Fruit fly (Drosophila melanogaster) whole organism, embryonic: ENCODE results near the gene CG8236.

Experiments
- Awh ChIP-seq: fragments of 200-800 bp; sonication (Bioruptor generic); IDR thresholded peaks from 2 replicates; pipeline ENCODE4, ENCODE4 v1.3.6; 2022; ENCODE audit warnings: missing biosample characterization, missing genetic modification characterization
- CG12219 ChIP-seq: fragments of 200-800 bp; sonication (Bioruptor generic); optimal IDR thresholded peaks from 3 replicates; lab custom pipeline; 2018; ENCODE audit warnings: missing biosample characterization, mild to moderate bottlenecking, missing genetic modification characterization
- CG13424 ChIP-seq: fragments of 200-800 bp; sonication (Bioruptor generic); optimal IDR thresholded peaks from 2 replicates; lab custom pipeline; 2019; ENCODE audit warnings: missing biosample characterization, mild to moderate bottlenecking, missing genetic modification characterization, moderate library complexity
- CG14050 ChIP-seq: fragments of 200-800 bp; sonication (Bioruptor generic); IDR thresholded peaks from 3 replicates; pipeline ENCODE4 v1.3.6; 2022; ENCODE audit warnings: missing biosample characterization, missing genetic modification characterization
- CG1647 ChIP-seq: fragments of 200-800 bp; sonication (Bioruptor generic); optimal IDR thresholded peaks from 3 replicates; lab custom pipeline; 2016; ENCODE audit warnings: missing biosample characterization, missing genetic modification characterization
- CG16779 ChIP-seq: fragments of 200-800 bp; sonication (Bioruptor generic); IDR thresholded peaks from 2 replicates; pipeline ENCODE4 v1.3.6; 2022; ENCODE audit warnings: missing biosample characterization, missing genetic modification characterization
- CG17359 ChIP-seq: fragments of 200-800 bp; sonication (Bioruptor generic); optimal IDR thresholded peaks from 3 replicates; lab custom pipeline; 2018; ENCODE audit warnings: missing biosample characterization, mild to moderate bottlenecking, missing genetic modification characterization, moderate library complexity
- CG17361 ChIP-seq: fragments of 200-800 bp; sonication (Bioruptor generic); IDR thresholded peaks from 3 replicates; pipeline ENCODE4 v1.3.6; 2022; ENCODE audit warnings: missing biosample characterization, missing genetic modification characterization
- CG18262 ChIP-seq: fragments of 200-800 bp; optimal IDR thresholded peaks from 3 replicates; lab custom pipeline; 2019; ENCODE audit warnings: missing biosample characterization, mild to moderate bottlenecking, missing genetic modification characterization, moderate library complexity
- CG2116 ChIP-seq: fragments of 200-800 bp; sonication (Bioruptor generic); optimal IDR thresholded peaks from 3 replicates; lab custom pipeline; 2018; ENCODE audit warnings: missing biosample characterization, mild to moderate bottlenecking, missing genetic modification characterization
- CG2120 ChIP-seq: fragments of 200-800 bp; sonication (Bioruptor generic); optimal IDR thresholded peaks from 3 replicates; lab custom pipeline; 2016; ENCODE audit warnings: missing biosample characterization, missing genetic modification characterization
- CG2678 ChIP-seq: fragments of 200-800 bp; sonication (Bioruptor generic); optimal IDR thresholded peaks from 3 replicates; lab custom pipeline; 2019; ENCODE audit warnings: missing biosample characterization, mild to moderate bottlenecking, missing genetic modification characterization, moderate library complexity
- CG30431 ChIP-seq: fragments of 200-800 bp; sonication (Bioruptor generic); optimal IDR thresholded peaks from 2 replicates; lab custom pipeline; 2017; ENCODE audit warnings: missing biosample characterization, missing genetic modification characterization
- CG3065 ChIP-seq: fragments of 200-800 bp; sonication (Bioruptor generic); optimal IDR thresholded peaks from 2 replicates; lab custom pipeline; 2016; ENCODE audit warnings: missing biosample characterization, missing genetic modification characterization
- CG42726 ChIP-seq: fragments of 200-800 bp; sonication (Bioruptor generic); IDR thresholded peaks from 2 replicates; pipeline ENCODE4 v1.3.6; 2022; ENCODE audit warnings: missing biosample characterization, missing genetic modification characterization; ENCODE audit not compliant: partially characterized antibody
- CG4328 ChIP-seq: fragments of 200-800 bp; sonication (Bioruptor generic); optimal IDR thresholded peaks from 3 replicates; lab custom pipeline; 2017; ENCODE audit warnings: missing biosample characterization, missing genetic modification reagents, missing genetic modification characterization
- CG4360 ChIP-seq: fragments of 200-800 bp; sonication (Bioruptor generic); IDR thresholded peaks from 2 replicates; pipeline ENCODE4 v1.3.6; 2022; ENCODE audit warnings: missing biosample characterization, missing genetic modification characterization
- CG6854 ChIP-seq: fragments of 200-800 bp; sonication (Bioruptor generic); optimal IDR thresholded peaks from 3 replicates; lab custom pipeline; 2017; ENCODE audit warnings: missing biosample characterization, mild to moderate bottlenecking, missing genetic modification characterization
- CG7745 ChIP-seq: fragments of 200-800 bp; sonication (Bioruptor generic); optimal IDR thresholded peaks from 2 replicates; lab custom pipeline; 2018; ENCODE audit warnings: missing biosample characterization, mild to moderate bottlenecking, missing genetic modification characterization, moderate library complexity
- CG7786 ChIP-seq: fragments of 200-800 bp; sonication (Bioruptor generic); optimal IDR thresholded peaks from 2 replicates; lab custom pipeline; 2016; ENCODE audit warnings: missing biosample characterization, missing genetic modification characterization
- CG8924 ChIP-seq: fragments of 200-800 bp; optimal IDR thresholded peaks from 3 replicates; lab custom pipeline; 2019; ENCODE audit warnings: missing biosample characterization, mild to moderate bottlenecking, missing genetic modification characterization, moderate library complexity
- CoRest ChIP-seq: fragments of 200-800 bp; sonication (Bioruptor generic); optimal IDR thresholded peaks from 3 replicates; lab custom pipeline; 2018; ENCODE audit warnings: missing biosample characterization, mild to moderate bottlenecking, missing genetic modification characterization, moderate library complexity
- Dbx ChIP-seq: fragments of 200-800 bp; sonication (Bioruptor generic); IDR thresholded peaks from 3 replicates; pipeline ENCODE4 v1.3.6; 2022; ENCODE audit warnings: missing biosample characterization, missing genetic modification characterization
- Dip3 ChIP-seq: fragments of 200-800 bp; sonication (Bioruptor generic); optimal IDR thresholded peaks from 3 replicates; lab custom pipeline; 2016; ENCODE audit warnings: missing biosample characterization, missing genetic modification characterization
- Eip74EF ChIP-seq, 2 experiments: fragments of 200-800 bp in 1 of 2; fragments of >200 bp in 1 of 2; sonication (Bioruptor generic) in 1 of 2; optimal IDR thresholded peaks; 2 replicates each; lab custom pipeline; 2017 to 2019; ENCODE audit warnings: missing biosample characterization in 2 of 2, missing genetic modification characterization in 2 of 2, mild to moderate bottlenecking in 1 of 2, moderate library complexity in 1 of 2
- HLH54F ChIP-seq: fragments of 200-800 bp; sonication (Bioruptor generic); optimal IDR thresholded peaks from 3 replicates; lab custom pipeline; 2016; ENCODE audit warnings: missing biosample characterization, missing genetic modification characterization
- HmgD ChIP-seq: fragments of 200-800 bp; sonication (Bioruptor generic); optimal IDR thresholded peaks from 3 replicates; lab custom pipeline; 2016; ENCODE audit warnings: missing biosample characterization, missing genetic modification characterization
- Lpt ChIP-seq: fragments of >200 bp; optimal IDR thresholded peaks from 2 replicates; lab custom pipeline; 2018; ENCODE audit warnings: missing biosample characterization, missing genetic modification characterization
- Nf-YC ChIP-seq: fragments of 200-800 bp; optimal IDR thresholded peaks from 3 replicates; lab custom pipeline; 2019; ENCODE audit warnings: missing biosample characterization, mild to moderate bottlenecking, missing genetic modification characterization, moderate library complexity
- PHDP ChIP-seq: fragments of 200-800 bp; sonication (Bioruptor generic); optimal IDR thresholded peaks from 3 replicates; lab custom pipeline; 2018; ENCODE audit warnings: missing biosample characterization, mild to moderate bottlenecking, missing genetic modification characterization, moderate library complexity
- Pdp1 ChIP-seq, 2 experiments: fragments of 200-800 bp; sonication (Bioruptor generic); optimal IDR thresholded peaks; 3 replicates each; lab custom pipeline; 2016; ENCODE audit warnings: missing biosample characterization in 2 of 2, missing genetic modification characterization in 2 of 2, mild to moderate bottlenecking in 1 of 2, moderate library complexity in 1 of 2
- Rx ChIP-seq: fragments of 200-800 bp; sonication (Bioruptor generic); IDR thresholded peaks from 2 replicates; pipeline ENCODE4 v1.3.6; 2022; ENCODE audit warnings: missing biosample characterization, missing genetic modification characterization
- Sox100B ChIP-seq: fragments of 200-800 bp; sonication (Bioruptor generic); optimal IDR thresholded peaks from 3 replicates; lab custom pipeline; 2018; ENCODE audit warnings: missing biosample characterization, mild to moderate bottlenecking, missing genetic modification characterization
- Sox102F ChIP-seq: fragments of 200-800 bp; sonication (Bioruptor generic); optimal IDR thresholded peaks from 2 replicates; lab custom pipeline; 2018; ENCODE audit warnings: missing biosample characterization, mild to moderate bottlenecking, missing genetic modification characterization, moderate library complexity
- Spps ChIP-seq: fragments of 200-800 bp; sonication (Bioruptor generic); optimal IDR thresholded peaks from 2 replicates; lab custom pipeline; 2018; ENCODE audit warnings: missing biosample characterization, mild to moderate bottlenecking, missing genetic modification characterization
- Stat92E ChIP-seq, 3 experiments: fragments of >200 bp in 2 of 3; fragments of 200-800 bp in 1 of 3; sonication (Bioruptor generic) in 1 of 3; optimal IDR thresholded peaks; 2 replicates each; lab custom pipeline; 2017 to 2019; ENCODE audit warnings: missing biosample characterization in 3 of 3, missing genetic modification characterization in 3 of 3, mild to moderate bottlenecking in 1 of 3, moderate library complexity in 1 of 3
- ab ChIP-seq: fragments of 200-800 bp; sonication (Bioruptor generic); optimal IDR thresholded peaks from 2 replicates; lab custom pipeline; 2016; ENCODE audit warnings: missing biosample characterization, missing genetic modification characterization
- ato ChIP-seq: fragments of 200-800 bp; sonication (Bioruptor generic); IDR thresholded peaks from 2 replicates; pipeline ENCODE4 v1.3.6; 2022; ENCODE audit warnings: missing biosample characterization, missing genetic modification characterization; ENCODE audit not compliant: partially characterized antibody
- chn ChIP-seq: fragments of 200-800 bp; sonication (Bioruptor generic); optimal IDR thresholded peaks from 2 replicates; lab custom pipeline; 2016; ENCODE audit warnings: missing biosample characterization, missing genetic modification characterization
- gcm2 ChIP-seq: fragments of 200-800 bp; sonication (Bioruptor generic); optimal IDR thresholded peaks from 2 replicates; lab custom pipeline; 2016; ENCODE audit warnings: missing biosample characterization, missing genetic modification characterization
- gem ChIP-seq: fragments of 200-800 bp; sonication (Bioruptor generic); optimal IDR thresholded peaks from 2 replicates; lab custom pipeline; 2019; ENCODE audit warnings: missing biosample characterization, mild to moderate bottlenecking, missing genetic modification characterization, moderate library complexity
- insv ChIP-seq, 2 experiments: fragments of 200-800 bp; sonication (Bioruptor generic); optimal IDR thresholded peaks; 3 replicates each; lab custom pipeline; 2016 to 2018; ENCODE audit warnings: missing biosample characterization in 2 of 2, missing genetic modification characterization in 2 of 2
- inv ChIP-seq: fragments of 200-800 bp; sonication (Bioruptor generic); IDR thresholded peaks from 2 replicates; pipeline ENCODE4 v1.3.6; 2022; ENCODE audit warnings: missing biosample characterization, missing genetic modification characterization; ENCODE audit not compliant: partially characterized antibody
- kay ChIP-seq: fragments of 200-800 bp; sonication (Bioruptor generic); optimal IDR thresholded peaks from 2 replicates; lab custom pipeline; 2016; ENCODE audit warnings: missing biosample characterization, missing genetic modification characterization
- knrl ChIP-seq: fragments of 200-800 bp; sonication (Bioruptor generic); IDR thresholded peaks from 3 replicates; pipeline ENCODE4 v1.3.6; 2022; ENCODE audit warnings: missing biosample characterization, missing genetic modification characterization; ENCODE audit not compliant: partially characterized antibody
- row ChIP-seq: fragments of 200-800 bp; sonication (Bioruptor generic); IDR thresholded peaks from 3 replicates; pipeline ENCODE4 v1.3.6; 2022; ENCODE audit warnings: missing biosample characterization, missing genetic modification characterization
- sens ChIP-seq: fragments of 200-800 bp; sonication (Bioruptor generic); peaks from one replicate; lab custom pipeline; 2016; ENCODE audit warnings: missing biosample characterization, missing genetic modification characterization
- sr ChIP-seq: fragments of 200-800 bp; sonication (Bioruptor generic); IDR thresholded peaks from 3 replicates; pipeline ENCODE4 v1.3.6; 2022; ENCODE audit warnings: missing biosample characterization, missing genetic modification characterization
- stc ChIP-seq: fragments of 200-800 bp; sonication (Bioruptor generic); IDR thresholded peaks from 2 replicates; pipeline ENCODE4 v1.3.6; 2022; ENCODE audit warnings: missing biosample characterization, missing genetic modification characterization
- stwl ChIP-seq: fragments of 200-800 bp; sonication (Bioruptor generic); optimal IDR thresholded peaks from 3 replicates; lab custom pipeline; 2018; ENCODE audit warnings: missing biosample characterization, mild to moderate bottlenecking, missing genetic modification characterization, moderate library complexity
- vnd ChIP-seq: fragments of 200-800 bp; sonication (Bioruptor generic); IDR thresholded peaks from 3 replicates; pipeline ENCODE4 v1.3.6; 2022; ENCODE audit warnings: missing biosample characterization, missing genetic modification characterization; ENCODE audit not compliant: partially characterized antibody

Gene CG8236

DNA sequence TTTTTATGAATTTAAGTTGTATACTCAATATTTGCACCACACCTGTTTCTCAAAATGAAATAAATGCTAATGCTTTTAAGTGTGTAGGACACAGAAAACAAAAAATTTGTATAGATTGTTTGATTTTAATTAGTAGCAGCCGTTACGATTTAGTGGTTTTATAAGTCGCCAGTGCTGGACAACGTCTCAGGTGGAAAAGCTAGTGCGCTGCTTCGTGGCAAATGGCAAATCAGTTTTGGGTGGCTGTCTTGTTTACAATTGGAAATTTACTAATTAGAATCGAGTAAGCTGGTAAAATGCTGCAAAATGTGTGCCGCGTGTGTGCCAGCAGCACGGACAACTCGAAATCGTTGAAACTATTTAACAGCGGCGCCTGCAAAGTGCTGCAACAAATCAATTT, 42.6 kb upstream of the CG8236 start, which contains the start of gene CG8159 (continued):
- TF ChIP-seq Nf-YC (tag; lab: Kevin White, UChicago) (no peak), CG2678 (tag; lab: Kevin White, UChicago) (no peak), CG13424 (tag; lab: Kevin White, UChicago) (no peak), CG2116 (GFP tag; lab: Kevin White, UChicago) (no peak), sens (GFP tag; lab: Kevin White, UChicago) (peak; percentile 47), ab (GFP tag; lab: Kevin White, UChicago) (no peak), CG7786 (GFP tag; lab: Kevin White, UChicago) (no peak), row (GFP tag; lab: Robert Waterston, UW) (no peak), CG2120 (GFP tag; lab: Kevin White, UChicago) (peak; percentile 6), CG8924 (tag; lab: Kevin White, UChicago) (no peak), Eip74EF (GFP tag; optimal IDR thresholded peaks at IDR 0.05; lab: Kevin White, UChicago) (no peak), chn (GFP tag; lab: Kevin White, UChicago) (no peak), knrl (GFP tag; lab: Robert Waterston, UW) (no peak), stwl (tag; lab: Kevin White, UChicago) (peak; percentile 54), kay (no peak), sr (GFP tag; lab: Robert Waterston, UW) (no peak), HmgD (no peak), CG7745 (no peak), CG17359 (no peak), Sox100B (GFP tag; lab: Kevin White, UChicago) (no peak), insv (GFP tag; optimal IDR thresholded peaks at IDR 0.05; lab: Kevin White, UChicago) (peak in 1 of 2 experiments; percentile 90), gem (tag; lab: Kevin White, UChicago) (no peak), CG30431 (GFP tag; lab: Kevin White, UChicago) (no peak), Pdp1 (GFP tag; optimal IDR thresholded peaks at IDR 0.05; lab: Kevin White, UChicago) (peak in 1 of 2 experiments; percentile 94), Awh (GFP tag; lab: Robert Waterston, UW) (no peak), CG4328 (GFP tag; lab: Kevin White, UChicago) (no peak), vnd (no peak), CG3065 (GFP tag; lab: Kevin White, UChicago) (no peak), PHDP (no peak), ato (no peak), gcm2 (no peak), Spps (no peak), stc (GFP tag; lab: Robert Waterston, UW) (no peak), CG14050 (GFP tag; lab: Robert Waterston, UW) (no peak), CG4360 (no peak), CG42726 (GFP tag; lab: Robert Waterston, UW) (no peak), Dip3 (no peak), Stat92E (GFP tag; optimal IDR thresholded peaks at IDR 0.05; lab: Kevin White, UChicago) (no peak), Lpt (GFP tag; lab: Kevin White, UChicago) (no peak), CG17361 (GFP tag; lab: Robert Waterston, UW) (no peak), Dbx (GFP tag; lab: Robert Waterston, UW) (no peak), Sox102F (GFP tag; lab: Kevin White, UChicago) (no peak), CoRest (tag; lab: Kevin White, UChicago) (no peak), CG18262 (tag; lab: Kevin White, UChicago) (no peak), CG1647 (no peak), CG12219 (GFP tag; lab: Kevin White, UChicago) (no peak), CG16779 (GFP tag; lab: Robert Waterston, UW) (no peak), Rx (GFP tag; lab: Robert Waterston, UW) (no peak), inv (GFP tag; lab: Robert Waterston, UW) (no peak), HLH54F (GFP tag; lab: Kevin White, UChicago) (no peak), CG6854 (GFP tag; lab: Kevin White, UChicago) (no peak)
